Worm (Caenorhabditis elegans) whole organism, midembryonic: ENCODE results near the gene srt-19.
"Not testable (repeated sequence)": the region's sequence is repeated elsewhere in the genome, so short reads cannot be mapped to it uniquely, and the experiment has no call there.

Source experiments
- T22C8.4 ChIP-seq: fragments of 200-800 bp; sonication (Bioruptor generic); IDR thresholded peaks from 2 replicates; pipeline ENCODE4 v1.3.6; 2022; ENCODE audit warnings: missing genetic modification characterization, missing compliant biosample characterization
- cog-1 ChIP-seq: sonication (generic microtip); optimal IDR thresholded peaks from 2 replicates; lab custom pipeline; 2016; ENCODE audit warnings: missing genetic modification characterization, missing compliant biosample characterization
- flt-1 ChIP-seq: fragments of 200-800 bp; sonication (Bioruptor generic); IDR thresholded peaks from 2 replicates; pipeline ENCODE4 v1.3.6; 2022; ENCODE audit warnings: missing genetic modification characterization, missing compliant biosample characterization
- klf-2 ChIP-seq: fragments of 200-800 bp; sonication (Bioruptor generic); conservative IDR thresholded peaks from 2 replicates; pipeline ENCODE4 v1.3.6; 2022; ENCODE audit warnings: missing genetic modification reagents, missing genetic modification characterization, missing compliant biosample characterization
- med-1 ChIP-seq: sonication (generic microtip); optimal IDR thresholded peaks from 2 replicates; lab custom pipeline; 2017; ENCODE audit warnings: missing genetic modification characterization, mild to moderate bottlenecking, missing compliant biosample characterization, antibody characterized with exemption, missing genetic modification reagents; ENCODE audit not compliant: insufficient read depth
- ref-1 ChIP-seq: fragments of 200-800 bp; sonication (Bioruptor generic); conservative IDR thresholded peaks from 2 replicates; pipeline ENCODE4 v1.3.6; 2022; ENCODE audit warnings: missing genetic modification reagents, missing genetic modification characterization, missing compliant biosample characterization
- ztf-29 ChIP-seq: fragments of 200-800 bp; sonication (Bioruptor generic); IDR thresholded peaks from 2 replicates; pipeline ENCODE4 v1.3.6; 2022; ENCODE audit warnings: missing genetic modification reagents, missing genetic modification characterization, missing compliant biosample characterization

ce11 chrV:4268213-4268612, 16.6 kb upstream of the srt-19 start, which contains the start of gene srt-36:
- not testable (repeated sequence) for TF ChIP-seq flt-1 (GFP tag; lab: Robert Waterston, UW); T22C8.4; ztf-29; cog-1 (tag; lab: Kevin White, UChicago); klf-2 (GFP tag; lab: Robert Waterston, UW); med-1 (GFP tag; lab: Kevin White, UChicago); ref-1
